Worm (Caenorhabditis elegans): Measurements from ENCODE around the gene T05C1.5.

The T05C1.5 gene

ce11 chrII:4519976-4520594, 29.5 kb upstream of the T05C1.5 start:
- TF ChIP-seq ceh-19 (GFP tag; optimal IDR thresholded peaks at IDR 0.05) = no peak
- TF ChIP-seq ceh-18 (tag; optimal IDR thresholded peaks at IDR 0.05) = peak; percentile 41
- peak; percentile 20 for TF ChIP-seq ceh-34 (tag; optimal IDR thresholded peaks at IDR 0.05)
- no peak for TF ChIP-seq hlh-15 (tag; optimal IDR thresholded peaks at IDR 0.05)
- no peak for TF ChIP-seq pha-2 (tag; optimal IDR thresholded peaks at IDR 0.05)
- peak; percentile 49 for TF ChIP-seq pat-9 (tag; optimal IDR thresholded peaks at IDR 0.05)
- peak; percentile 36 for TF ChIP-seq unc-55 (GFP tag; optimal IDR thresholded peaks at IDR 0.05)
- peak; percentile 55 for TF ChIP-seq rnt-1 (tag; optimal IDR thresholded peaks at IDR 0.05)
- TF ChIP-seq ceh-14 (tag; optimal IDR thresholded peaks at IDR 0.05) = no peak
- no peak for TF ChIP-seq sdc-2 (tag; optimal IDR thresholded peaks at IDR 0.05)

- TF ChIP-seq unc-55 (GFP tag; optimal IDR thresholded peaks at IDR 0.05) (peak; percentile 95), ahr-1 (tag; optimal IDR thresholded peaks at IDR 0.05) (no peak), ceh-18 (tag; optimal IDR thresholded peaks at IDR 0.05) (peak; percentile 67), nfya-1 (tag; optimal IDR thresholded peaks at IDR 0.05) (peak; percentile 73), rnt-1 (tag; optimal IDR thresholded peaks at IDR 0.05) (peak; percentile 60)
These were observed 27.8 kb upstream of the T05C1.5 start, which contains the start of gene hlh-1 for ce11 chrII:4518300-4518907. hlh-1 (plus strand) TSS chrII:4518574.

- no peak for TF ChIP-seq ceh-48 (tag; optimal IDR thresholded peaks at IDR 0.05)
- TF ChIP-seq C08G9.2 (tag; optimal IDR thresholded peaks at IDR 0.05) = no peak
- TF ChIP-seq lin-11 (tag; optimal IDR thresholded peaks at IDR 0.05) = no peak
- no peak for TF ChIP-seq hlh-30 (tag; optimal IDR thresholded peaks at IDR 0.05; ENCODE audit: insufficient read depth)
- no peak for TF ChIP-seq sox-2 (GFP tag; IDR thresholded peaks at IDR 0.05)
- TF ChIP-seq unc-42 (tag; optimal IDR thresholded peaks at IDR 0.05) = no peak
- TF ChIP-seq ceh-31 (tag; optimal IDR thresholded peaks at IDR 0.05) = no peak
- TF ChIP-seq ets-4 (tag; optimal IDR thresholded peaks at IDR 0.05) = no peak
- TF ChIP-seq pax-1 (tag; optimal IDR thresholded peaks at IDR 0.05) = no peak
- no peak for TF ChIP-seq che-1 (tag; optimal IDR thresholded peaks at IDR 0.05)
- no peak for TF ChIP-seq gmeb-2 (tag; optimal IDR thresholded peaks at IDR 0.05)
- TF ChIP-seq tbx-2 (tag; optimal IDR thresholded peaks at IDR 0.05) = no peak
- no peak for TF ChIP-seq dmd-4 (tag; optimal IDR thresholded peaks at IDR 0.05; ENCODE audit: borderline replicate concordance)
- no peak for TF ChIP-seq ceh-34 (tag; optimal IDR thresholded peaks at IDR 0.05)
These were observed 26.6 kb upstream of the T05C1.5 start for ce11 chrII:4517254-4517653.

ce11 chrII:4516291-4516690, 25.7 kb upstream of the T05C1.5 start:
- TF ChIP-seq unc-55 (GFP tag; optimal IDR thresholded peaks at IDR 0.05) = peak; percentile 36
- no peak for TF ChIP-seq syd-9 (tag; optimal IDR thresholded peaks at IDR 0.05)
- TF ChIP-seq ceh-34 (tag; optimal IDR thresholded peaks at IDR 0.05) = peak; percentile 40
- TF ChIP-seq elt-4 (tag; optimal IDR thresholded peaks at IDR 0.05) = no peak
- no peak for TF ChIP-seq ceh-48 (tag; optimal IDR thresholded peaks at IDR 0.05)
- TF ChIP-seq T23F11.4 (GFP tag; optimal IDR thresholded peaks at IDR 0.05) = no peak
- TF ChIP-seq ceh-24 (tag; optimal IDR thresholded peaks at IDR 0.05) = no peak
- no peak for TF ChIP-seq ceh-6 (GFP tag; optimal IDR thresholded peaks at IDR 0.05)
- TF ChIP-seq ceh-14 (tag; optimal IDR thresholded peaks at IDR 0.05) = no peak
- no peak for TF ChIP-seq hlh-13 (GFP tag; optimal IDR thresholded peaks at IDR 0.05)
- no peak for TF ChIP-seq pha-2 (tag; optimal IDR thresholded peaks at IDR 0.05)
- no peak for TF ChIP-seq pros-1 (tag; optimal IDR thresholded peaks at IDR 0.05)
- TF ChIP-seq fkh-10 (GFP tag; optimal IDR thresholded peaks at IDR 0.05) = no peak
- TF ChIP-seq fax-1 (tag; optimal IDR thresholded peaks at IDR 0.05) = no peak
- no peak for TF ChIP-seq pat-9 (tag; optimal IDR thresholded peaks at IDR 0.05)
- no peak for TF ChIP-seq che-1 (tag; optimal IDR thresholded peaks at IDR 0.05)
- TF ChIP-seq ceh-9 (tag; optimal IDR thresholded peaks at IDR 0.05) = no peak
- TF ChIP-seq pqm-1 (tag; optimal IDR thresholded peaks at IDR 0.05) = no peak
- TF ChIP-seq ama-1 (optimal IDR thresholded peaks at IDR 0.05) = peak; percentile 53
- TF ChIP-seq rnt-1 (tag; optimal IDR thresholded peaks at IDR 0.05) = peak; percentile 18
- no peak for TF ChIP-seq hlh-6 (tag; optimal IDR thresholded peaks at IDR 0.05)
- TF ChIP-seq elt-2 (tag; optimal IDR thresholded peaks at IDR 0.05) = no peak
- TF ChIP-seq K02D7.2 (tag; optimal IDR thresholded peaks at IDR 0.05) = no peak
- no peak for TF ChIP-seq ets-4 (tag; optimal IDR thresholded peaks at IDR 0.05)

Data from whole organism, late embryonic.